Fruit fly (Drosophila melanogaster): ENCODE measurements around the gene CG5039.

The CG5039 gene

DNA sequence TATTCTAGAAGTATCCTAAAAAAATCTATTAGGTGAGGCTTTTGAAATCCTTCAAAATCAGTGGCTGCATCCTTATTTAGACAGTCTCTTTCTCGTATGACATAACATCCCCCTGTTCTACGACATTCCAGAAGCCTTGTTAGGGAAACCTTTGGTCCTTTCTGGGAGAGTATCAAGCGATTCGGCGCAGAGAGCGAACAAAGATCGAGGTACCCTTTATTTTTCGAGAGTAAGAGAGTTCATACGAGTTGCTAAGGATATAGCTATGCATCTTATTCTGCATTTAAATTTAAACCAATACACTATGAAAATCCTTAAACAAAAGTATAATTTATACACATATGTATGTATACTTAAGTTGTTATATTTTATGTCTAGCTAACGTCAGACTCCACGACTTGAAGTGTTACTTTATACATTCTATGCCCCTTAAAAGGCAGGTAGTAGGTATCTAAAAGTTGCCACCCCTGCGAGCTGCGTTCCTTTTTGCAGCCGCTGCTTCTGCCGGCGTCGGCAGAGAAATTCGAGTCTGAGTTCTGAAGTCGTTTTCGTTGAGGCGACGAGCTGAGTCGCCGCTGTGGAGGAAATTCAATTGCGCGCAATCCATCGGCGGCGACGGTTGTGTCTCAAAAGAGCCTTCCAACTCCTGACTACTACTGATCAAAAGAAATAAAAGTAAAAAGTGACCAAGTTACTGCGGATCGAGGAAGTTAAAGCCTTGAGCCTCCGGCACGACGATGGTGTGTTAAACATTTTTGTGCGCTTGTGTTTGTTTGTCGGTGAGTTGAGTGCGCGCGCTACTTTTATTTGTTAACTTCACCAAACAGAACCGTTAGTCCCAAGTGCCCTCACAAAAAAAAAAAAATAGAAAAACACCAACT is 40.9 kb upstream of the CG5039 start, which contains the start of gene jigr1 (continued):
- TF ChIP-seq dan (GFP tag; IDR thresholded peaks at IDR 0.05), result peak; percentile 10; the same call in 1 of the 2 replicates
- peak; percentile 79 for TF ChIP-seq CG2199 (GFP tag; IDR thresholded peaks at IDR 0.05)
- TF ChIP-seq sima (GFP tag; optimal IDR thresholded peaks at IDR 0.05), result no peak
- no peak for TF ChIP-seq kni (GFP tag; optimal IDR thresholded peaks at IDR 0.05)
- no peak for TF ChIP-seq TFAM (GFP tag; optimal IDR thresholded peaks at IDR 0.05)
- no peak for TF ChIP-seq esg (GFP tag; conservative IDR thresholded peaks at IDR 0.05)
- TF ChIP-seq oc (tag; optimal IDR thresholded peaks at IDR 0.05), result no peak
- peak; percentile 36 for TF ChIP-seq CG4424 (GFP tag; optimal IDR thresholded peaks at IDR 0.05)
- TF ChIP-seq CG4854 (GFP tag; optimal IDR thresholded peaks at IDR 0.05), result no peak
- TF ChIP-seq Fer3 (tag; optimal IDR thresholded peaks at IDR 0.05), result no peak
- TF ChIP-seq dmrt99B (tag; optimal IDR thresholded peaks at IDR 0.05), result no peak
- TF ChIP-seq CG7963 (GFP tag; IDR thresholded peaks at IDR 0.05; ENCODE audit: partially characterized antibody), result no peak
- no peak for TF ChIP-seq stc (GFP tag; IDR thresholded peaks at IDR 0.05)
- TF ChIP-seq Nf-YB (GFP tag; optimal IDR thresholded peaks at IDR 0.05), result peak; percentile 27
- TF ChIP-seq CG4282 (GFP tag; optimal IDR thresholded peaks at IDR 0.05), result no peak
- peak; percentile 8 for TF ChIP-seq Usf (GFP tag; optimal IDR thresholded peaks at IDR 0.05)
- TF ChIP-seq gsb (GFP tag; IDR thresholded peaks at IDR 0.05), result no peak
- TF ChIP-seq ind (GFP tag; optimal IDR thresholded peaks at IDR 0.05), result no peak
- TF ChIP-seq grn (GFP tag; optimal IDR thresholded peaks at IDR 0.05), result no peak
- peak; percentile 53 for TF ChIP-seq nmo (GFP tag; optimal IDR thresholded peaks at IDR 0.05)
- no peak for TF ChIP-seq CG14441 (GFP tag; IDR thresholded peaks at IDR 0.05)
- no peak for TF ChIP-seq CG17802 (tag; optimal IDR thresholded peaks at IDR 0.05)
- TF ChIP-seq CG17361 (GFP tag; IDR thresholded peaks at IDR 0.05), result peak; percentile 67; the same call in 2 of the 3 replicates
- TF ChIP-seq HmgD (GFP tag; optimal IDR thresholded peaks at IDR 0.05), result no peak
- no peak for TF ChIP-seq slou (GFP tag; optimal IDR thresholded peaks at IDR 0.05)
- TF ChIP-seq Xbp1 (GFP tag; optimal IDR thresholded peaks at IDR 0.05), result peak; percentile 21
- no peak for TF ChIP-seq B-H1 (GFP tag; IDR thresholded peaks at IDR 0.05)
- no peak for TF ChIP-seq Spps (tag; optimal IDR thresholded peaks at IDR 0.05)
- TF ChIP-seq rib (GFP tag; IDR thresholded peaks at IDR 0.05), result no peak
- 0 out of 3 replicates have a peak, but pooled peaks have one; percentile 34 for TF ChIP-seq CG11695 (GFP tag; IDR thresholded peaks at IDR 0.05)
- TF ChIP-seq Scr (GFP tag; IDR thresholded peaks at IDR 0.05; ENCODE audit: partially characterized antibody), result no peak
- no peak for TF ChIP-seq CG7372 (GFP tag; IDR thresholded peaks at IDR 0.05)
- no peak for TF ChIP-seq CG10147 (GFP tag; optimal IDR thresholded peaks at IDR 0.05)
- TF ChIP-seq sens (GFP tag), result peak; percentile 91
- TF ChIP-seq CG8924 (tag; optimal IDR thresholded peaks at IDR 0.05), result peak; percentile 74
- TF ChIP-seq danr (GFP tag; IDR thresholded peaks at IDR 0.05), result no peak
- peak; percentile 59 for TF ChIP-seq CG10209 (GFP tag; optimal IDR thresholded peaks at IDR 0.05)
- no peak for TF ChIP-seq Doc3 (GFP tag; IDR thresholded peaks at IDR 0.05; ENCODE audit: partially characterized antibody)
- no peak for TF ChIP-seq ssp (GFP tag; IDR thresholded peaks at IDR 0.05)
- no peak for TF ChIP-seq CG14667 (GFP tag; IDR thresholded peaks at IDR 0.05)
- no peak for TF ChIP-seq bcd (GFP tag; optimal IDR thresholded peaks at IDR 0.05)
- no peak for TF ChIP-seq Rx (GFP tag; IDR thresholded peaks at IDR 0.05)
- no peak for TF ChIP-seq sens-2 (GFP tag; IDR thresholded peaks at IDR 0.05)
- TF ChIP-seq NK7.1 (GFP tag; optimal IDR thresholded peaks at IDR 0.05), result no peak
- no peak for TF ChIP-seq sqz (GFP tag; optimal IDR thresholded peaks at IDR 0.05)
- TF ChIP-seq Ets65A (GFP tag), result peak; percentile 90
- TF ChIP-seq CG32767 (GFP tag; IDR thresholded peaks at IDR 0.05), result no peak
- TF ChIP-seq CG31441 (GFP tag; IDR thresholded peaks at IDR 0.05), result peak; percentile 54
- TF ChIP-seq Dbx (GFP tag; IDR thresholded peaks at IDR 0.05), result no peak
- no peak for TF ChIP-seq Lpt (GFP tag; optimal IDR thresholded peaks at IDR 0.05)

Data from whole organism, embryonic.